Worm (Caenorhabditis elegans) whole organism, midembryonic: Measurements from ENCODE around the gene tdo-2.

Experiments
- T22C8.4 ChIP-seq: fragments of 200-800 bp; sonication (Bioruptor generic); IDR thresholded peaks from 2 replicates; pipeline ENCODE4 v1.3.6; 2022; ENCODE audit warnings: missing genetic modification characterization, missing compliant biosample characterization
- cog-1 ChIP-seq: sonication (generic microtip); optimal IDR thresholded peaks from 2 replicates; lab custom pipeline; 2016; ENCODE audit warnings: missing genetic modification characterization, missing compliant biosample characterization
- flt-1 ChIP-seq: fragments of 200-800 bp; sonication (Bioruptor generic); IDR thresholded peaks from 2 replicates; pipeline ENCODE4 v1.3.6; 2022; ENCODE audit warnings: missing genetic modification characterization, missing compliant biosample characterization
- klf-2 ChIP-seq: fragments of 200-800 bp; sonication (Bioruptor generic); conservative IDR thresholded peaks from 2 replicates; pipeline ENCODE4 v1.3.6; 2022; ENCODE audit warnings: missing genetic modification reagents, missing genetic modification characterization, missing compliant biosample characterization
- med-1 ChIP-seq: sonication (generic microtip); optimal IDR thresholded peaks from 2 replicates; lab custom pipeline; 2017; ENCODE audit warnings: missing genetic modification characterization, mild to moderate bottlenecking, missing compliant biosample characterization, antibody characterized with exemption, missing genetic modification reagents; ENCODE audit not compliant: insufficient read depth
- ztf-23 ChIP-seq: fragments of 200-800 bp; sonication (Bioruptor generic); IDR thresholded peaks from 2 replicates; pipeline ENCODE4 v1.3.6; 2022; ENCODE audit warnings: missing genetic modification reagents, missing genetic modification characterization, missing compliant biosample characterization
- ztf-29 ChIP-seq: fragments of 200-800 bp; sonication (Bioruptor generic); IDR thresholded peaks from 2 replicates; pipeline ENCODE4 v1.3.6; 2022; ENCODE audit warnings: missing genetic modification reagents, missing genetic modification characterization, missing compliant biosample characterization

ce11 chrIII:5906059-5906458 lies 13.7 kb downstream of the tdo-2 start, which contains the start of gene dpff-1:
- no peak for TF ChIP-seq klf-2 (GFP tag; lab: Robert Waterston, UW)
- no peak for TF ChIP-seq med-1 (GFP tag; lab: Kevin White, UChicago)
- no peak for TF ChIP-seq flt-1 (GFP tag; lab: Robert Waterston, UW)
- peak; percentile 80 for TF ChIP-seq T22C8.4 (GFP tag; lab: Robert Waterston, UW)
- no peak for TF ChIP-seq cog-1 (tag; lab: Kevin White, UChicago)
- TF ChIP-seq ztf-23 (GFP tag; lab: Robert Waterston, UW): no peak
- no peak for TF ChIP-seq ztf-29 (GFP tag; lab: Robert Waterston, UW)
